Fruit fly (Drosophila melanogaster): ENCODE data around the gene spri.
A peak's percentile ranks its signal among the peaks of the same experiment; 100 is the strongest.

Gene spri

dm6 chrX:10472614-10473248, 112.5 kb downstream of the spri start (continued):
- TF ChIP-seq CG15479 (GFP tag; optimal IDR thresholded peaks at IDR 0.05), result peak; percentile 72
- no peak for TF ChIP-seq zen (tag; optimal IDR thresholded peaks at IDR 0.05)
- no peak for TF ChIP-seq bsh (GFP tag; optimal IDR thresholded peaks at IDR 0.05)
- no peak for TF ChIP-seq Dek (tag; optimal IDR thresholded peaks at IDR 0.05)
- no peak for TF ChIP-seq ATbp (GFP tag; optimal IDR thresholded peaks at IDR 0.05)
- TF ChIP-seq CG2116 (GFP tag; optimal IDR thresholded peaks at IDR 0.05), result peak; percentile 27
- TF ChIP-seq dati (GFP tag; IDR thresholded peaks at IDR 0.05), result no peak
- no peak for TF ChIP-seq exex (tag; optimal IDR thresholded peaks at IDR 0.05)
- TF ChIP-seq Asciz (GFP tag; optimal IDR thresholded peaks at IDR 0.05), result no peak
- no peak for TF ChIP-seq CG8765 (GFP tag; IDR thresholded peaks at IDR 0.05)
- TF ChIP-seq sisA (GFP tag; IDR thresholded peaks at IDR 0.05), result no peak
- no peak for TF ChIP-seq Lhr (GFP tag; optimal IDR thresholded peaks at IDR 0.05)
- TF ChIP-seq CG30020 (tag; optimal IDR thresholded peaks at IDR 0.05), result no peak
- no peak for TF ChIP-seq dmrt99B (tag; optimal IDR thresholded peaks at IDR 0.05)
- TF ChIP-seq Taf1 (GFP tag; IDR thresholded peaks at IDR 0.05), result no peak
- TF ChIP-seq tx (GFP tag; optimal IDR thresholded peaks at IDR 0.05), result no peak
- TF ChIP-seq shn (GFP tag; optimal IDR thresholded peaks at IDR 0.05), result no peak
- no peak for TF ChIP-seq CG16779 (GFP tag; IDR thresholded peaks at IDR 0.05)
- TF ChIP-seq CG12391 (tag; optimal IDR thresholded peaks at IDR 0.05), result no peak
- TF ChIP-seq tio (GFP tag; optimal IDR thresholded peaks at IDR 0.05), result no peak
- TF ChIP-seq Six4 (GFP tag; optimal IDR thresholded peaks at IDR 0.05), result no peak
- TF ChIP-seq MBD-R2 (GFP tag; IDR thresholded peaks at IDR 0.05), result peak; percentile 52; the same call in 1 of the 2 replicates
- TF ChIP-seq sr (GFP tag; IDR thresholded peaks at IDR 0.05), result peak; percentile 34; the same call in 1 of the 3 replicates
- peak; percentile 70; the same call in 1 of the 4 replicates for TF ChIP-seq chinmo (GFP tag; IDR thresholded peaks at IDR 0.05; ENCODE audit: partially characterized antibody)
- no peak for TF ChIP-seq Optix (GFP tag; IDR thresholded peaks at IDR 0.05)
- TF ChIP-seq onecut (GFP tag; IDR thresholded peaks at IDR 0.05), result no peak
- no peak for TF ChIP-seq CG17361 (GFP tag; IDR thresholded peaks at IDR 0.05)
- TF ChIP-seq CG10321 (GFP tag; IDR thresholded peaks at IDR 0.05), result peak; percentile 98
- no peak for TF ChIP-seq CG7556 (GFP tag; optimal IDR thresholded peaks at IDR 0.05)
- TF ChIP-seq Atf-2 (GFP tag; optimal IDR thresholded peaks at IDR 0.05), result no peak
- TF ChIP-seq Fer2 (tag; optimal IDR thresholded peaks at IDR 0.05), result no peak
- no peak for TF ChIP-seq CG11398 (GFP tag; optimal IDR thresholded peaks at IDR 0.05)
- TF ChIP-seq E2f2 (GFP tag; IDR thresholded peaks at IDR 0.05), result 0 out of 2 replicates have a peak, but pooled peaks have one; percentile 24
- peak; percentile 25 for TF ChIP-seq nmo (GFP tag; optimal IDR thresholded peaks at IDR 0.05)
- no peak for TF ChIP-seq CG2678 (tag; optimal IDR thresholded peaks at IDR 0.05)
- no peak for TF ChIP-seq ac (GFP tag; optimal IDR thresholded peaks at IDR 0.05)
- no peak for TF ChIP-seq pita (GFP tag; optimal IDR thresholded peaks at IDR 0.05)
- no peak for TF ChIP-seq bowl (GFP tag; IDR thresholded peaks at IDR 0.05)
- TF ChIP-seq CG6254 (GFP tag; optimal IDR thresholded peaks at IDR 0.05), result no peak
- peak; percentile 96 for TF ChIP-seq Adf1 (GFP tag; IDR thresholded peaks at IDR 0.05)
- peak; percentile 24 for TF ChIP-seq nerfin-1 (tag; optimal IDR thresholded peaks at IDR 0.05)
- TF ChIP-seq org-1 (GFP tag; optimal IDR thresholded peaks at IDR 0.05), result no peak
- TF ChIP-seq zen2 (GFP tag; IDR thresholded peaks at IDR 0.05; ENCODE audit: partially characterized antibody), result no peak
- no peak for TF ChIP-seq CG12104 (GFP tag; optimal IDR thresholded peaks at IDR 0.05)
- no peak for TF ChIP-seq Nf-YA (GFP tag; IDR thresholded peaks at IDR 0.05)
- no peak for TF ChIP-seq esg (GFP tag; conservative IDR thresholded peaks at IDR 0.05)
- TF ChIP-seq CkIIα-i1 (GFP tag; IDR thresholded peaks at IDR 0.05), result no peak
- TF ChIP-seq chif (GFP tag; optimal IDR thresholded peaks at IDR 0.05), result no peak
- no peak for TF ChIP-seq gsb (GFP tag; IDR thresholded peaks at IDR 0.05)
- no peak for TF ChIP-seq dimm (GFP tag; IDR thresholded peaks at IDR 0.05)
- no peak for TF ChIP-seq CG10147 (GFP tag; optimal IDR thresholded peaks at IDR 0.05)

All from whole organism, embryonic.